Worm (Caenorhabditis elegans): ENCODE measurements around the gene K01A6.7.

- TF ChIP-seq lin-15B (tag; optimal IDR thresholded peaks at IDR 0.05) (no peak), egl-27 (tag; optimal IDR thresholded peaks at IDR 0.05) (no peak), pqm-1 (tag; optimal IDR thresholded peaks at IDR 0.05) (no peak), lin-13 (GFP tag; optimal IDR thresholded peaks at IDR 0.05) (no peak), mdt-29 (GFP tag; IDR thresholded peaks at IDR 0.05) (no peak), ama-1 (optimal IDR thresholded peaks at IDR 0.05) (no peak), zag-1 (tag; optimal IDR thresholded peaks at IDR 0.05) (no peak), nhr-28 (tag; optimal IDR thresholded peaks at IDR 0.05) (no peak), ces-1 (GFP tag; optimal IDR thresholded peaks at IDR 0.05) (no peak), fos-1 (tag; optimal IDR thresholded peaks at IDR 0.05) (no peak), spr-1 (tag; optimal IDR thresholded peaks at IDR 0.05) (no peak), duxl-1 (tag; optimal IDR thresholded peaks at IDR 0.05; ENCODE audit: poor library complexity) (no peak), nhr-77 (tag; optimal IDR thresholded peaks at IDR 0.05) (no peak), nhr-237 (tag; optimal IDR thresholded peaks at IDR 0.05) (no peak)
Observed at ce11 chrIV:11760700-11761459, 22.5 kb upstream of the K01A6.7 start, which contains the start of gene T12A7.2.
